Fruit fly (Drosophila melanogaster): ENCODE data around the gene CG31156.

The CG31156 gene

dm6 chr3R:22639239-22639858 is 25.9 kb upstream of the CG31156 start, which contains the start of the genes loco and wake (continued):
- TF ChIP-seq Nf-YA (GFP tag; IDR thresholded peaks at IDR 0.05) (no peak), salm (tag; optimal IDR thresholded peaks at IDR 0.05) (no peak), dmrt11E (tag; optimal IDR thresholded peaks at IDR 0.05) (no peak), Blimp-1 (GFP tag; optimal IDR thresholded peaks at IDR 0.05) (no peak), CG2712 (tag; optimal IDR thresholded peaks at IDR 0.05) (peak; percentile 38), CoRest (tag; optimal IDR thresholded peaks at IDR 0.05) (peak; percentile 72), CG5953 (GFP tag; IDR thresholded peaks at IDR 0.05) (no peak), CG2875 (GFP tag; optimal IDR thresholded peaks at IDR 0.05) (no peak), CG33213 (GFP tag; optimal IDR thresholded peaks at IDR 0.05) (peak; percentile 83), gcm (GFP tag; optimal IDR thresholded peaks at IDR 0.05) (no peak), chm (GFP tag; IDR thresholded peaks at IDR 0.05) (no peak), CG4854 (GFP tag; optimal IDR thresholded peaks at IDR 0.05) (no peak), h (optimal IDR thresholded peaks at IDR 0.05) (no peak), Sox100B (GFP tag; optimal IDR thresholded peaks at IDR 0.05) (no peak), dati (GFP tag; IDR thresholded peaks at IDR 0.05) (no peak), CG17361 (GFP tag; IDR thresholded peaks at IDR 0.05) (peak; percentile 39; the same call in 1 of the 3 replicates), ftz-f1 (GFP tag; optimal IDR thresholded peaks at IDR 0.05) (no peak), bigmax (GFP tag; optimal IDR thresholded peaks at IDR 0.05) (no peak), CG8765 (GFP tag; IDR thresholded peaks at IDR 0.05) (no peak), jumu (GFP tag; optimal IDR thresholded peaks at IDR 0.05) (peak; percentile 16), CG12299 (tag; optimal IDR thresholded peaks at IDR 0.05) (no peak), exex (tag; optimal IDR thresholded peaks at IDR 0.05) (no peak), CG11398 (GFP tag; optimal IDR thresholded peaks at IDR 0.05) (no peak), lilli (GFP tag; optimal IDR thresholded peaks at IDR 0.05) (no peak), run (tag; optimal IDR thresholded peaks at IDR 0.05) (no peak), CG7372 (GFP tag; IDR thresholded peaks at IDR 0.05) (no peak), Hr78 (GFP tag; optimal IDR thresholded peaks at IDR 0.05) (no peak), da (GFP tag; optimal IDR thresholded peaks at IDR 0.05) (no peak), Kr (GFP tag; optimal IDR thresholded peaks at IDR 0.05) (no peak), CG7987 (GFP tag; optimal IDR thresholded peaks at IDR 0.05) (no peak), CG7786 (GFP tag; optimal IDR thresholded peaks at IDR 0.05) (peak; percentile 4), GATAe (GFP tag; conservative IDR thresholded peaks at IDR 0.05) (no peak), rib (GFP tag; IDR thresholded peaks at IDR 0.05) (no peak), CG1602 (GFP tag; optimal IDR thresholded peaks at IDR 0.05) (no peak), pho (GFP tag; optimal IDR thresholded peaks at IDR 0.05) (no peak), CG33557 (GFP tag; optimal IDR thresholded peaks at IDR 0.05) (no peak), abd-A (tag; optimal IDR thresholded peaks at IDR 0.05) (peak; percentile 4), aop (GFP tag; IDR thresholded peaks at IDR 0.05) (no peak), CG15601 (tag; optimal IDR thresholded peaks at IDR 0.05) (peak; percentile 4), dmrt99B (tag; optimal IDR thresholded peaks at IDR 0.05) (no peak), CG10321 (GFP tag; IDR thresholded peaks at IDR 0.05) (no peak), sob (GFP tag; IDR thresholded peaks at IDR 0.05) (peak; percentile 10; the same call in 1 of the 2 replicates), stc (GFP tag; IDR thresholded peaks at IDR 0.05) (no peak), CG4730 (GFP tag; IDR thresholded peaks at IDR 0.05) (no peak), Antp (GFP tag; optimal IDR thresholded peaks at IDR 0.05) (no peak), toy (GFP tag; IDR thresholded peaks at IDR 0.05) (no peak), Myb (GFP tag; optimal IDR thresholded peaks at IDR 0.05) (peak; percentile 100), chinmo (GFP tag; IDR thresholded peaks at IDR 0.05; ENCODE audit: partially characterized antibody) (peak; percentile 81; the same call in 2 of the 4 replicates), lmd (GFP tag; IDR thresholded peaks at IDR 0.05) (no peak), CG18619 (GFP tag; optimal IDR thresholded peaks at IDR 0.05) (no peak), CG6254 (GFP tag; optimal IDR thresholded peaks at IDR 0.05) (no peak)
